Worm (Caenorhabditis elegans): ENCODE results near the gene ZK1248.17.

ce11 chrII:5818298-5818697, 27.0 kb downstream of the ZK1248.17 start, which contains the start of gene ZK1248.4:
- TF ChIP-seq ama-1 (optimal IDR thresholded peaks at IDR 0.05) (no peak), scrt-1 (GFP tag; IDR thresholded peaks at IDR 0.05) (no peak), ets-7 (tag; optimal IDR thresholded peaks at IDR 0.05) (no peak), hmbx-1 (tag; optimal IDR thresholded peaks at IDR 0.05) (no peak), B0310.2 (tag; optimal IDR thresholded peaks at IDR 0.05) (no peak), aly-1 (tag; optimal IDR thresholded peaks at IDR 0.05) (no peak), F13C5.2 (tag; optimal IDR thresholded peaks at IDR 0.05) (no peak), ceh-36 (tag; optimal IDR thresholded peaks at IDR 0.05) (no peak), pes-1 (GFP tag; IDR thresholded peaks at IDR 0.05) (no peak), hnd-1 (tag; optimal IDR thresholded peaks at IDR 0.05) (no peak), tra-4 (tag; optimal IDR thresholded peaks at IDR 0.05) (no peak), sea-1 (GFP tag; conservative IDR thresholded peaks at IDR 0.05) (no peak), ceh-13 (GFP tag; optimal IDR thresholded peaks at IDR 0.05) (no peak)
